Fruit fly (Drosophila melanogaster) whole organism, embryonic: ENCODE results near the gene CG10286.

Experiments
- CG3838 ChIP-seq: fragments of 200-800 bp; sonication (Bioruptor generic); optimal IDR thresholded peaks from 3 replicates; lab custom pipeline; 2016; ENCODE audit warnings: missing biosample characterization, missing genetic modification characterization
- CG8359 ChIP-seq: fragments of 200-800 bp; sonication (Bioruptor generic); optimal IDR thresholded peaks from 2 replicates; lab custom pipeline; 2017; ENCODE audit warnings: missing biosample characterization, mild to moderate bottlenecking, missing genetic modification characterization, borderline replicate concordance
- ERR ChIP-seq: fragments of 200-800 bp; sonication (Bioruptor generic); optimal IDR thresholded peaks from 2 replicates; lab custom pipeline; 2016; ENCODE audit warnings: missing biosample characterization, missing genetic modification characterization
- abd-A ChIP-seq: fragments of 200-800 bp; sonication (Bioruptor generic); optimal IDR thresholded peaks from 3 replicates; lab custom pipeline; 2019; ENCODE audit warnings: missing biosample characterization, mild to moderate bottlenecking, missing genetic modification characterization, moderate library complexity
- esg ChIP-seq: fragments of 200-800 bp; sonication (Bioruptor generic); conservative IDR thresholded peaks from 2 replicates; pipeline ENCODE4 v1.3.6; 2022; ENCODE audit warnings: missing biosample characterization, missing genetic modification characterization
- mld ChIP-seq: fragments of 200-800 bp; sonication (Bioruptor generic); IDR thresholded peaks from 3 replicates; pipeline ENCODE4 v1.3.6; 2022; ENCODE audit warnings: missing biosample characterization, missing genetic modification characterization; ENCODE audit not compliant: partially characterized antibody
- otp ChIP-seq: fragments of 200-800 bp; sonication (Bioruptor generic); IDR thresholded peaks from 3 replicates; pipeline ENCODE4, ENCODE4 v1.3.6; 2022; ENCODE audit warnings: missing biosample characterization, missing genetic modification characterization

dm6 chr3R:6419103-6419502, 50.3 kb downstream of the CG10286 start:
- TF ChIP-seq mld (GFP tag; lab: Robert Waterston, UW), result no peak
- no peak for TF ChIP-seq CG8359 (GFP tag; lab: Kevin White, UChicago)
- peak; percentile 66 for TF ChIP-seq abd-A (tag; lab: Kevin White, UChicago)
- no peak for TF ChIP-seq otp (GFP tag; lab: Robert Waterston, UW)
- TF ChIP-seq esg (GFP tag; lab: Robert Waterston, UW), result no peak
- no peak for TF ChIP-seq CG3838 (GFP tag; lab: Kevin White, UChicago)
- TF ChIP-seq ERR (GFP tag; lab: Kevin White, UChicago), result no peak
